Worm (Caenorhabditis elegans): ENCODE data around the gene F28H7.8.

DNA sequence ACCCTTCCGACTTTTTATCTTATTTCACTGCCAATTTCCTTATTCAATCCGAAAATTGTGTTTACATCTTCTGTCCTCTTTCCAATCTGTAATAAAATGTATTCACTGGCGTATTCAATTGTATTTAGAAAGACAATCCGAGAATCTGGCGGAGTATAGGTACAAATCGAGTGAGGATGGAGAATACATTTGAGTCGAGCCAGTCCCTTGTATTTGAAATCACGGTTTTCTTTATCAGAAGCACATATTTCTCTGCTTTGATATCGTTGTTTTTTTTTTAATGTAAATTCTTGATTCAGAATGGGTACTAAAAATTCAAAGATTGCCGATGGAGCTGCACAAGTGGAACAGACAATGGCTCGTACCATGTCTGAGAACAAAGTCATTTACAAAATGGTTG, 5.3 kb downstream of the F28H7.8 start, which contains the start of gene ocr-1:
- TF ChIP-seq unc-62 (GFP tag; optimal IDR thresholded peaks at IDR 0.05) = no peak
- no peak for TF ChIP-seq lin-13 (tag; optimal IDR thresholded peaks at IDR 0.05)
- TF ChIP-seq snpc-4 (tag; optimal IDR thresholded peaks at IDR 0.05) = no peak
- no peak for TF ChIP-seq mab-5 (tag; optimal IDR thresholded peaks at IDR 0.05)
- TF ChIP-seq blmp-1 (tag; optimal IDR thresholded peaks at IDR 0.05) = no peak
